Worm (Caenorhabditis elegans) whole organism, L1 larva: Measurements from ENCODE around the gene lurp-4.

ENCODE experiments used
- F16B12.6 ChIP-seq: fragments of 150-350 bp; optimal IDR thresholded peaks from 2 replicates; lab custom pipeline; 2014; ENCODE audit warnings: missing biosample characterization, missing genetic modification characterization
- aly-2 ChIP-seq: fragments of 150-350 bp; optimal IDR thresholded peaks from 2 replicates; lab custom pipeline; 2014; ENCODE audit warnings: missing biosample characterization, missing genetic modification characterization
- ceh-82 ChIP-seq, 3 experiments: fragments of 150-350 bp in 1 of 3; sonication (generic microtip) in 2 of 3; optimal IDR thresholded peaks; 2 replicates each; lab custom pipeline; 2014 to 2017; ENCODE audit warnings: missing biosample characterization in 3 of 3, missing genetic modification characterization in 3 of 3
- dpl-1 ChIP-seq, 3 experiments: fragments of 150-350 bp in 2 of 3; sonication (generic microtip) in 1 of 3; optimal IDR thresholded peaks; 2 replicates each; lab custom pipeline; 2014 to 2017; ENCODE audit warnings: missing biosample characterization in 3 of 3, missing genetic modification characterization in 3 of 3, missing genetic modification reagents in 3 of 3
- dsc-1 ChIP-seq: sonication (generic microtip); optimal IDR thresholded peaks from 2 replicates; lab custom pipeline; 2016; ENCODE audit warnings: mild to moderate bottlenecking, missing genetic modification characterization, missing compliant biosample characterization
- efl-1 ChIP-seq, 4 experiments: fragments of 150-350 bp; optimal IDR thresholded peaks in 3 of 4; peaks in 1 of 4; 1 replicate in 1 of 4; 2 replicates in 3 of 4; lab custom pipeline; 2014; ENCODE audit warnings: missing biosample characterization in 2 of 4, missing genetic modification characterization in 2 of 4, missing genetic modification reagents in 2 of 4
- egl-13 ChIP-seq: sonication (generic microtip); optimal IDR thresholded peaks from 2 replicates; lab custom pipeline; 2016; ENCODE audit warnings: missing genotype, missing genetic modification reagents, missing genetic modification characterization, missing compliant biosample characterization
- elt-2 ChIP-seq: sonication (generic microtip); optimal IDR thresholded peaks from 2 replicates; lab custom pipeline; 2016; ENCODE audit warnings: missing genetic modification characterization, mild to moderate bottlenecking, inconsistent platforms, missing compliant biosample characterization, missing genetic modification reagents
- ets-5 ChIP-seq: fragments of 200-800 bp; sonication (Bioruptor generic); IDR thresholded peaks from 2 replicates; pipeline ENCODE4 v1.3.6; 2022; ENCODE audit warnings: missing genetic modification characterization, missing compliant biosample characterization
- fkh-10 ChIP-seq: sonication (generic microtip); optimal IDR thresholded peaks from 2 replicates; lab custom pipeline; 2017; ENCODE audit warnings: missing biosample characterization, missing genetic modification reagents, missing genetic modification characterization
- fkh-8 ChIP-seq: sonication (generic microtip); optimal IDR thresholded peaks from 2 replicates; lab custom pipeline; 2016; ENCODE audit warnings: mild to moderate bottlenecking, missing genetic modification characterization, missing compliant biosample characterization
- fos-1 ChIP-seq: fragments of 150-350 bp; optimal IDR thresholded peaks from 2 replicates; lab custom pipeline; 2014; ENCODE audit warnings: missing biosample characterization, missing genetic modification characterization
- grh-1 ChIP-seq: fragments of 200-800 bp; sonication (Bioruptor generic); IDR thresholded peaks from 2 replicates; pipeline ENCODE4 v1.3.6; 2022; ENCODE audit warnings: missing genetic modification reagents, missing genetic modification characterization, missing compliant biosample characterization
- hlh-4 ChIP-seq: sonication (generic microtip); optimal IDR thresholded peaks from 2 replicates; lab custom pipeline; 2016; ENCODE audit warnings: mild to moderate bottlenecking, missing genetic modification characterization, missing compliant biosample characterization
- irx-1 ChIP-seq: sonication (generic microtip); optimal IDR thresholded peaks from 2 replicates; lab custom pipeline; 2016; ENCODE audit warnings: missing genetic modification characterization, missing compliant biosample characterization
- jun-1 ChIP-seq: fragments of 150-350 bp; optimal IDR thresholded peaks from 2 replicates; lab custom pipeline; 2014; ENCODE audit warnings: missing biosample characterization, missing genetic modification reagents, missing genetic modification characterization
- lin-14 ChIP-seq: fragments of 200-800 bp; sonication (Bioruptor generic); optimal IDR thresholded peaks from 2 replicates; lab custom pipeline; 2018; ENCODE audit warnings: mild to moderate bottlenecking, missing genetic modification characterization, moderate library complexity, missing compliant biosample characterization
- lin-15B ChIP-seq: fragments of 150-350 bp; sonication (generic microtip); optimal IDR thresholded peaks from 3 replicates; lab custom pipeline; 2014; ENCODE audit warnings: missing biosample characterization, missing genetic modification characterization
- lin-35 ChIP-seq, 2 experiments: fragments of 150-350 bp; optimal IDR thresholded peaks; 2 replicates each; lab custom pipeline; 2014; ENCODE audit warnings: missing biosample characterization in 2 of 2, missing genetic modification characterization in 2 of 2, missing genetic modification reagents in 2 of 2
- lin-39 ChIP-seq: fragments of 150-350 bp; optimal IDR thresholded peaks from 2 replicates; lab custom pipeline; 2014; ENCODE audit warnings: missing biosample characterization, missing genetic modification reagents, missing genetic modification characterization
- mab-9 ChIP-seq: fragments of 200-800 bp; sonication (Bioruptor generic); IDR thresholded peaks from 2 replicates; pipeline ENCODE4 v1.3.6; 2022; ENCODE audit warnings: missing genetic modification reagents, missing genetic modification characterization, missing compliant biosample characterization
- mef-2 ChIP-seq: fragments of 150-350 bp; optimal IDR thresholded peaks from 2 replicates; lab custom pipeline; 2014; ENCODE audit warnings: missing biosample characterization, missing genetic modification characterization
- nhr-11 ChIP-seq: fragments of 150-350 bp; optimal IDR thresholded peaks from 2 replicates; lab custom pipeline; 2014; ENCODE audit warnings: missing biosample characterization, missing genetic modification characterization
- nhr-12 ChIP-seq: sonication (generic microtip); optimal IDR thresholded peaks from 2 replicates; lab custom pipeline; 2017; ENCODE audit warnings: missing biosample characterization, missing genetic modification characterization
- nhr-19 ChIP-seq: fragments of 200-800 bp; sonication (Bioruptor generic); conservative IDR thresholded peaks from 2 replicates; pipeline ENCODE4 v1.3.6; 2022; ENCODE audit warnings: missing genetic modification characterization, missing compliant biosample characterization
- nhr-20 ChIP-seq: sonication (generic microtip); optimal IDR thresholded peaks from 2 replicates; lab custom pipeline; 2016; ENCODE audit warnings: mild to moderate bottlenecking, missing genetic modification characterization, missing compliant biosample characterization
- nhr-237 ChIP-seq: fragments of 150-350 bp; optimal IDR thresholded peaks from 2 replicates; lab custom pipeline; 2014; ENCODE audit warnings: missing biosample characterization, missing genetic modification characterization
- nhr-28 ChIP-seq: fragments of 150-350 bp; optimal IDR thresholded peaks from 2 replicates; lab custom pipeline; 2014; ENCODE audit warnings: missing biosample characterization, missing genetic modification characterization
- nhr-77 ChIP-seq: fragments of 150-350 bp; optimal IDR thresholded peaks from 2 replicates; lab custom pipeline; 2014; ENCODE audit warnings: missing biosample characterization, missing genetic modification characterization
- nhr-90 ChIP-seq: sonication (generic microtip); optimal IDR thresholded peaks from 2 replicates; lab custom pipeline; 2016; ENCODE audit warnings: mild to moderate bottlenecking, missing genetic modification characterization, missing compliant biosample characterization; ENCODE audit not compliant: poor library complexity
- pag-3 ChIP-seq: sonication (generic microtip); optimal IDR thresholded peaks from 2 replicates; lab custom pipeline; 2017; ENCODE audit warnings: missing genetic modification characterization, mild to moderate bottlenecking, missing compliant biosample characterization, antibody characterized with exemption, borderline replicate concordance; ENCODE audit not compliant: insufficient read depth
- pax-3 ChIP-seq: fragments of 200-800 bp; sonication (Bioruptor generic); optimal IDR thresholded peaks from 2 replicates; lab custom pipeline; 2018; ENCODE audit warnings: mild to moderate bottlenecking, missing genetic modification characterization, moderate library complexity, missing compliant biosample characterization
- sox-4 ChIP-seq: sonication (generic microtip); optimal IDR thresholded peaks from 2 replicates; lab custom pipeline; 2016; ENCODE audit warnings: missing genetic modification characterization, missing compliant biosample characterization
- tbx-2 ChIP-seq: sonication (generic microtip); optimal IDR thresholded peaks from 2 replicates; lab custom pipeline; 2016; ENCODE audit warnings: missing genetic modification characterization, missing compliant biosample characterization
- unc-130 ChIP-seq: fragments of 150-350 bp; optimal IDR thresholded peaks from 2 replicates; lab custom pipeline; 2017; ENCODE audit warnings: missing biosample characterization, missing genetic modification characterization, inconsistent platforms
- unc-98 ChIP-seq: fragments of 200-800 bp; sonication (Bioruptor generic); IDR thresholded peaks from 2 replicates; pipeline ENCODE4 v1.3.6; 2022; ENCODE audit warnings: missing genetic modification characterization, missing compliant biosample characterization
- xbp-1 ChIP-seq: sonication (generic microtip); optimal IDR thresholded peaks from 2 replicates; lab custom pipeline; 2016; ENCODE audit warnings: missing genetic modification characterization, missing compliant biosample characterization

The lurp-4 gene

ce11 chrV:13047574-13048030 is 44.8 kb upstream of the lurp-4 start, which contains the start of gene W07G4.5:
TSS of gene W07G4.5 (plus strand) at chrV:13047980.
- TF ChIP-seq ceh-82 (tag; optimal IDR thresholded peaks at IDR 0.05; lab: Kevin White, UChicago), result no peak
- TF ChIP-seq fkh-10 (GFP tag; lab: Kevin White, UChicago), result no peak
- TF ChIP-seq F16B12.6 (tag; lab: Kevin White, UChicago), result no peak
- peak; percentile 67 for TF ChIP-seq elt-2
- no peak for TF ChIP-seq nhr-90
- TF ChIP-seq lin-39 (tag; lab: Kevin White, UChicago), result no peak
- no peak for TF ChIP-seq fos-1 (tag; lab: Kevin White, UChicago)
- TF ChIP-seq nhr-77 (tag; lab: Kevin White, UChicago), result no peak
- TF ChIP-seq lin-35 (GFP tag; optimal IDR thresholded peaks at IDR 0.05; lab: Kevin White, UChicago), result no peak
- no peak for TF ChIP-seq nhr-28 (tag; lab: Kevin White, UChicago)
- TF ChIP-seq lin-14 (GFP tag; lab: Kevin White, UChicago), result peak; percentile 36

ce11 chrV:13049149-13049610 is 43.3 kb upstream of the lurp-4 start, which contains the start of gene W07G4.8:
TSS of gene W07G4.8 (minus strand) at chrV:13049560.
- TF ChIP-seq lin-35 (GFP tag; optimal IDR thresholded peaks at IDR 0.05; lab: Kevin White, UChicago) (peak in 1 of 2 experiments; percentile 25), mab-9 (GFP tag; lab: Robert Waterston, UW) (no peak), egl-13 (tag; lab: Kevin White, UChicago) (no peak), hlh-4 (tag; lab: Kevin White, UChicago) (no peak), grh-1 (GFP tag; lab: Robert Waterston, UW) (no peak), dpl-1 (GFP tag; optimal IDR thresholded peaks at IDR 0.05; lab: Kevin White, UChicago) (no peak), aly-2 (tag; lab: Kevin White, UChicago) (peak; percentile 52), efl-1 (optimal IDR thresholded peaks at IDR 0.05; lab: Kevin White, UChicago) (no peak), efl-1 (GFP tag; optimal IDR thresholded peaks at IDR 0.05 in 1 of 2; lab: Kevin White, UChicago) (peak in 1 of 2 experiments; percentile 29), elt-2 (peak; percentile 10), pax-3 (tag; lab: Kevin White, UChicago) (peak; percentile 27), nhr-19 (GFP tag; lab: Robert Waterston, UW) (no peak), dsc-1 (tag; lab: Kevin White, UChicago) (no peak)

ce11 chrV:13053635-13054034 is 38.8 kb upstream of the lurp-4 start, which contains the start of gene srr-1:
TSS of gene srr-1 (minus strand) at chrV:13053735.
- TF ChIP-seq fkh-8 (tag; lab: Kevin White, UChicago), result no peak
- TF ChIP-seq nhr-11 (tag; lab: Kevin White, UChicago), result no peak
- TF ChIP-seq hlh-4 (tag; lab: Kevin White, UChicago), result no peak
- no peak for TF ChIP-seq nhr-237
- TF ChIP-seq nhr-77 (tag; lab: Kevin White, UChicago), result no peak
- no peak for TF ChIP-seq lin-15B
- TF ChIP-seq sox-4 (tag; lab: Kevin White, UChicago), result no peak
- TF ChIP-seq tbx-2 (tag; lab: Kevin White, UChicago), result no peak
- TF ChIP-seq nhr-12 (tag; lab: Kevin White, UChicago), result no peak
- TF ChIP-seq mef-2 (tag; lab: Kevin White, UChicago), result no peak
- no peak for TF ChIP-seq xbp-1 (tag; lab: Kevin White, UChicago)
- no peak for TF ChIP-seq nhr-90
- no peak for TF ChIP-seq fkh-10 (GFP tag; lab: Kevin White, UChicago)
- no peak for TF ChIP-seq unc-130 (tag; lab: Kevin White, UChicago)
- TF ChIP-seq, all 84 proteins: peak for 0

DNA sequence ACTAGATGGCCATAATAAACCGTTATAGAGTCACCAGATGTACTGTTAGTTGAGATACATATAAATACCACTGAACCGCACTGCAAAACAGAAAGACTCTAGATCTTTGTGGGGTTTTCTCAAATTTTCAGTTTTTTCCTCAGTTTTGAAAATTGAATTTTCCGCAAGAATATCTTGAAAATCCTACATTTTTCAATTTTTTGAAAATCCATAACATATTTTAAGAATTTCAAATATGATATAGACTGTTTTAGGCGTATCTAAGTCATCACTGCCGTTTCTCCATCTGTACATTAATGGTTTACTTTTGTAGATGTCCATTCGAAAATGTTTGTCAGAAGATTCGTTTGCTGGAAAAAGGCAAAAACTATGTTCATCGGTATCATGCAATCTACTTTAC is 30.6 kb upstream of the lurp-4 start, which contains the start of gene F42E8.1:
Gene F42E8.1 (plus strand): TSS at position 301 of the 400 bp plus-strand sequence.
- no peak for TF ChIP-seq hlh-4 (tag; lab: Kevin White, UChicago)
- no peak for TF ChIP-seq irx-1
- no peak for TF ChIP-seq unc-98 (GFP tag; lab: Robert Waterston, UW)
- no peak for TF ChIP-seq unc-130 (tag; lab: Kevin White, UChicago)
- TF ChIP-seq pag-3 (tag; lab: Kevin White, UChicago), result no peak
- no peak for TF ChIP-seq ets-5 (GFP tag; lab: Robert Waterston, UW)
- TF ChIP-seq jun-1 (tag; lab: Kevin White, UChicago), result no peak
- TF ChIP-seq nhr-90, result no peak
- no peak for TF ChIP-seq nhr-20
- TF ChIP-seq, all 84 proteins: peak for 0
